Fruit fly (Drosophila melanogaster) whole organism, embryonic: ENCODE data around the gene CG9626.

Source experiments
- ATbp ChIP-seq: fragments of 200-800 bp; sonication (Bioruptor generic); optimal IDR thresholded peaks from 2 replicates; lab custom pipeline; 2017; ENCODE audit warnings: missing biosample characterization, mild to moderate bottlenecking, missing genetic modification characterization, missing genetic modification reagents
- Asciz ChIP-seq: fragments of 200-800 bp; sonication (Bioruptor generic); optimal IDR thresholded peaks from 2 replicates; lab custom pipeline; 2017; ENCODE audit warnings: missing biosample characterization, mild to moderate bottlenecking, missing genetic modification characterization, missing genetic modification reagents
- B-H2 ChIP-seq: fragments of 200-800 bp; sonication (Bioruptor generic); optimal IDR thresholded peaks from 2 replicates; lab custom pipeline; 2018; ENCODE audit warnings: missing biosample characterization, mild to moderate bottlenecking, missing genetic modification characterization
- BEAF-32 ChIP-seq: fragments of 200-800 bp; sonication (Bioruptor generic); optimal IDR thresholded peaks from 3 replicates; lab custom pipeline; 2017; ENCODE audit warnings: missing biosample characterization, missing genetic modification characterization, mild to moderate bottlenecking, moderate library complexity, missing genetic modification reagents
- CG10267 ChIP-seq: fragments of 200-800 bp; sonication (Bioruptor generic); optimal IDR thresholded peaks from 2 replicates; lab custom pipeline; 2018; ENCODE audit warnings: missing biosample characterization, mild to moderate bottlenecking, missing genetic modification characterization, moderate library complexity
- CG13123 ChIP-seq: fragments of 200-800 bp; sonication (Bioruptor generic); optimal IDR thresholded peaks from 2 replicates; lab custom pipeline; 2016; ENCODE audit warnings: missing biosample characterization, missing genetic modification characterization
- CG15514 ChIP-seq: fragments of 200-800 bp; sonication (Bioruptor generic); optimal IDR thresholded peaks from 3 replicates; lab custom pipeline; 2017; ENCODE audit warnings: missing biosample characterization, missing genetic modification characterization, mild to moderate bottlenecking, moderate library complexity, missing genetic modification reagents
- CG15696 ChIP-seq: fragments of 200-800 bp; sonication (Bioruptor generic); optimal IDR thresholded peaks from 2 replicates; lab custom pipeline; 2019; ENCODE audit warnings: missing biosample characterization, mild to moderate bottlenecking, missing genetic modification characterization, moderate library complexity
- CG16813 ChIP-seq: fragments of 200-800 bp; sonication (Bioruptor generic); IDR thresholded peaks from 3 replicates; pipeline ENCODE4 v1.3.6; 2022; ENCODE audit warnings: missing biosample characterization, missing genetic modification characterization; ENCODE audit not compliant: partially characterized antibody
- CG2129 ChIP-seq: fragments of 200-800 bp; sonication (Bioruptor generic); IDR thresholded peaks from 2 replicates; pipeline ENCODE4 v1.3.6; 2022; ENCODE audit warnings: missing biosample characterization, missing genetic modification characterization; ENCODE audit not compliant: partially characterized antibody
- CG33557 ChIP-seq: fragments of 200-800 bp; sonication (Bioruptor generic); optimal IDR thresholded peaks from 2 replicates; lab custom pipeline; 2019; ENCODE audit warnings: missing biosample characterization, mild to moderate bottlenecking, missing genetic modification characterization, moderate library complexity
- CG34422 ChIP-seq: fragments of 200-800 bp; sonication (Bioruptor generic); IDR thresholded peaks from 3 replicates; pipeline ENCODE4 v1.3.6; 2022; ENCODE audit warnings: missing biosample characterization, missing genetic modification characterization
- CG5245 ChIP-seq: fragments of 200-800 bp; sonication (Bioruptor generic); optimal IDR thresholded peaks from 3 replicates; lab custom pipeline; 2016; ENCODE audit warnings: missing biosample characterization, missing genetic modification characterization
- CG7745 ChIP-seq: fragments of 200-800 bp; sonication (Bioruptor generic); optimal IDR thresholded peaks from 2 replicates; lab custom pipeline; 2018; ENCODE audit warnings: missing biosample characterization, mild to moderate bottlenecking, missing genetic modification characterization, moderate library complexity
- CG7839 ChIP-seq: fragments of 200-800 bp; sonication (Bioruptor generic); optimal IDR thresholded peaks from 3 replicates; lab custom pipeline; 2018; ENCODE audit warnings: missing biosample characterization, mild to moderate bottlenecking, missing genetic modification characterization, moderate library complexity
- CG7987 ChIP-seq: fragments of 200-800 bp; sonication (Bioruptor generic); optimal IDR thresholded peaks from 2 replicates; lab custom pipeline; 2018; ENCODE audit warnings: missing biosample characterization, mild to moderate bottlenecking, missing genetic modification characterization, moderate library complexity
- CG8281 ChIP-seq: fragments of 200-800 bp; sonication (Bioruptor generic); optimal IDR thresholded peaks from 2 replicates; lab custom pipeline; 2018; ENCODE audit warnings: missing biosample characterization, mild to moderate bottlenecking, missing genetic modification characterization, moderate library complexity
- CG8924 ChIP-seq: fragments of 200-800 bp; optimal IDR thresholded peaks from 3 replicates; lab custom pipeline; 2019; ENCODE audit warnings: missing biosample characterization, mild to moderate bottlenecking, missing genetic modification characterization, moderate library complexity
- CG9797 ChIP-seq: fragments of 200-800 bp; sonication (Bioruptor generic); optimal IDR thresholded peaks from 3 replicates; lab custom pipeline; 2018; ENCODE audit warnings: missing biosample characterization, mild to moderate bottlenecking, missing genetic modification characterization
- CHES-1-like ChIP-seq: fragments of 200-800 bp; sonication (Bioruptor generic); optimal IDR thresholded peaks from 2 replicates; lab custom pipeline; 2016; ENCODE audit warnings: missing biosample characterization, missing genetic modification characterization
- Dll ChIP-seq: fragments of 200-800 bp; sonication (Bioruptor generic); IDR thresholded peaks from 4 replicates; pipeline ENCODE4 v1.3.6; 2022; ENCODE audit warnings: missing biosample characterization, missing genetic modification characterization; ENCODE audit not compliant: partially characterized antibody
- Dref ChIP-seq: fragments of 200-800 bp; sonication (Bioruptor generic); IDR thresholded peaks from 2 replicates; pipeline ENCODE4 v1.3.6; 2022; ENCODE audit warnings: missing biosample characterization, missing genetic modification characterization
- Ets97D ChIP-seq: fragments of 200-800 bp; sonication (Bioruptor generic); optimal IDR thresholded peaks from 3 replicates; lab custom pipeline; 2016; ENCODE audit warnings: missing biosample characterization, missing genetic modification characterization
- GATAe ChIP-seq: fragments of 200-800 bp; sonication (Bioruptor generic); conservative IDR thresholded peaks from 2 replicates; pipeline ENCODE4 v1.3.6; 2022; ENCODE audit warnings: missing biosample characterization, missing genetic modification characterization
- HHEX ChIP-seq: fragments of 200-800 bp; sonication (Bioruptor generic); optimal IDR thresholded peaks from 3 replicates; lab custom pipeline; 2017; ENCODE audit warnings: missing biosample characterization, mild to moderate bottlenecking, missing genetic modification characterization, missing genetic modification reagents
- HmgD ChIP-seq: fragments of 200-800 bp; sonication (Bioruptor generic); optimal IDR thresholded peaks from 3 replicates; lab custom pipeline; 2016; ENCODE audit warnings: missing biosample characterization, missing genetic modification characterization
- HmgZ ChIP-seq: fragments of 200-800 bp; sonication (Bioruptor generic); optimal IDR thresholded peaks from 2 replicates; lab custom pipeline; 2018; ENCODE audit warnings: missing biosample characterization, mild to moderate bottlenecking, missing genetic modification characterization
- Hr78 ChIP-seq, 2 experiments: fragments of 200-800 bp in 1 of 2; fragments of >200 bp in 1 of 2; sonication (Bioruptor generic) in 1 of 2; optimal IDR thresholded peaks; 2 replicates each; lab custom pipeline; 2017 to 2019; ENCODE audit warnings: missing biosample characterization in 2 of 2, missing genetic modification characterization in 2 of 2, mild to moderate bottlenecking in 1 of 2, moderate library complexity in 1 of 2
- MBD-R2 ChIP-seq: fragments of 200-800 bp; sonication (Bioruptor generic); IDR thresholded peaks from 2 replicates; pipeline ENCODE4 v1.3.6; 2022; ENCODE audit warnings: missing biosample characterization, missing genetic modification characterization
- Med ChIP-seq: fragments of 200-800 bp; sonication (Bioruptor generic); peaks from one replicate; lab custom pipeline; 2016; ENCODE audit warnings: missing biosample characterization, missing genetic modification characterization, mild to moderate bottlenecking, inconsistent platforms, moderate library complexity
- Myb ChIP-seq: fragments of 200-800 bp; sonication (Bioruptor generic); optimal IDR thresholded peaks from 2 replicates; lab custom pipeline; 2016; ENCODE audit warnings: missing biosample characterization, missing genetic modification characterization
- NFAT ChIP-seq: fragments of 200-800 bp; sonication (Bioruptor generic); IDR thresholded peaks from 2 replicates; pipeline ENCODE4 v1.3.6; 2022; ENCODE audit warnings: missing biosample characterization, missing genetic modification characterization
- Nf-YC ChIP-seq: fragments of 200-800 bp; optimal IDR thresholded peaks from 3 replicates; lab custom pipeline; 2019; ENCODE audit warnings: missing biosample characterization, mild to moderate bottlenecking, missing genetic modification characterization, moderate library complexity
- PHDP ChIP-seq: fragments of 200-800 bp; sonication (Bioruptor generic); optimal IDR thresholded peaks from 3 replicates; lab custom pipeline; 2018; ENCODE audit warnings: missing biosample characterization, mild to moderate bottlenecking, missing genetic modification characterization, moderate library complexity
- Trl ChIP-seq, 3 experiments: fragments of >200 bp in 2 of 3; fragments of 200-800 bp in 1 of 3; sonication (Bioruptor generic) in 1 of 3; optimal IDR thresholded peaks; 2 replicates in 1 of 3; 3 replicates in 2 of 3; lab custom pipeline; 2016 to 2017; ENCODE audit warnings: missing biosample characterization in 1 of 3, missing genetic modification characterization in 1 of 3
- Xrp1 ChIP-seq: fragments of 200-800 bp; sonication (Bioruptor generic); IDR thresholded peaks from 2 replicates; pipeline ENCODE4 v1.3.6; 2022; ENCODE audit warnings: missing biosample characterization, missing genetic modification characterization
- YL-1 ChIP-seq: fragments of 200-800 bp; sonication (Bioruptor generic); optimal IDR thresholded peaks from 3 replicates; lab custom pipeline; 2017; ENCODE audit warnings: missing biosample characterization, mild to moderate bottlenecking, missing genetic modification characterization
- ato ChIP-seq: fragments of 200-800 bp; sonication (Bioruptor generic); IDR thresholded peaks from 2 replicates; pipeline ENCODE4 v1.3.6; 2022; ENCODE audit warnings: missing biosample characterization, missing genetic modification characterization; ENCODE audit not compliant: partially characterized antibody
- ci ChIP-seq: fragments of 200-800 bp; sonication (Bioruptor generic); IDR thresholded peaks from 3 replicates; pipeline ENCODE4 v1.3.6; 2022; ENCODE audit warnings: missing biosample characterization, missing genetic modification characterization
- h ChIP-seq: fragments of >200 bp; optimal IDR thresholded peaks from 2 replicates; lab custom pipeline; 2017
- hbn ChIP-seq: fragments of 200-800 bp; sonication (Bioruptor generic); IDR thresholded peaks from 2 replicates; pipeline ENCODE4 v1.3.6; 2022; ENCODE audit warnings: missing biosample characterization, missing genetic modification characterization; ENCODE audit not compliant: partially characterized antibody
- kay ChIP-seq: fragments of 200-800 bp; sonication (Bioruptor generic); optimal IDR thresholded peaks from 2 replicates; lab custom pipeline; 2016; ENCODE audit warnings: missing biosample characterization, missing genetic modification characterization
- oc ChIP-seq: fragments of 200-800 bp; sonication (Bioruptor generic); optimal IDR thresholded peaks from 2 replicates; lab custom pipeline; 2018; ENCODE audit warnings: missing biosample characterization, mild to moderate bottlenecking, missing genetic modification characterization, moderate library complexity
- otp ChIP-seq: fragments of 200-800 bp; sonication (Bioruptor generic); IDR thresholded peaks from 3 replicates; pipeline ENCODE4, ENCODE4 v1.3.6; 2022; ENCODE audit warnings: missing biosample characterization, missing genetic modification characterization
- pita ChIP-seq: fragments of 200-800 bp; sonication (Bioruptor generic); optimal IDR thresholded peaks from 2 replicates; lab custom pipeline; 2017; ENCODE audit warnings: missing biosample characterization, mild to moderate bottlenecking, missing genetic modification characterization
- sens ChIP-seq: fragments of 200-800 bp; sonication (Bioruptor generic); peaks from one replicate; lab custom pipeline; 2016; ENCODE audit warnings: missing biosample characterization, missing genetic modification characterization
- ssp ChIP-seq: fragments of 200-800 bp; sonication (Bioruptor generic); IDR thresholded peaks from 2 replicates; pipeline ENCODE4 v1.3.6; 2022; ENCODE audit warnings: missing biosample characterization, missing genetic modification characterization
- vvl ChIP-seq: fragments of 200-800 bp; sonication (Bioruptor generic); IDR thresholded peaks from 2 replicates; pipeline ENCODE4 v1.3.6; 2022; ENCODE audit warnings: missing biosample characterization, missing genetic modification characterization
- yki ChIP-seq: fragments of >200 bp; optimal IDR thresholded peaks from 3 replicates; lab custom pipeline; 2018

The CG9626 gene

dm6 chr3R:8308515-8308959 is 7.8 kb upstream of the CG9626 start, which contains the start of gene tex (continued):
- peak; percentile 74 for TF ChIP-seq CG9797 (GFP tag; lab: Kevin White, UChicago)
- peak in 1 of 2 experiments; percentile 1 for TF ChIP-seq Hr78 (GFP tag; optimal IDR thresholded peaks at IDR 0.05; lab: Kevin White, UChicago)
- peak in 1 of 2 experiments; percentile 52 for TF ChIP-seq Trl (optimal IDR thresholded peaks at IDR 0.05; lab: Kevin White, UChicago)
- TF ChIP-seq Trl (GFP tag; optimal IDR thresholded peaks at IDR 0.05; lab: Kevin White, UChicago): peak; percentile 50
- TF ChIP-seq BEAF-32 (GFP tag; lab: Kevin White, UChicago): peak; percentile 60
- TF ChIP-seq CG34422 (GFP tag; lab: Robert Waterston, UW): peak; percentile 65; the same call in 1 of the 3 replicates
- TF ChIP-seq vvl (GFP tag; lab: Robert Waterston, UW): peak; percentile 68
- TF ChIP-seq PHDP: peak; percentile 9
- TF ChIP-seq kay (GFP tag; lab: Kevin White, UChicago): peak; percentile 8
- TF ChIP-seq CG5245: peak; percentile 10
- 0 out of 3 replicates have a peak, but pooled peaks have one; percentile 31 for TF ChIP-seq CG16813 (GFP tag; lab: Robert Waterston, UW)
- peak; percentile 62; the same call in 3 of the 4 replicates for TF ChIP-seq Dll (GFP tag; lab: Robert Waterston, UW)
- TF ChIP-seq oc: peak; percentile 43
- TF ChIP-seq hbn (GFP tag; lab: Robert Waterston, UW): peak; percentile 28; the same call in 1 of the 2 replicates
- TF ChIP-seq yki (lab: Kevin White, UChicago): no peak
- TF ChIP-seq pita (GFP tag; lab: Kevin White, UChicago): peak; percentile 56
- TF ChIP-seq Dref (GFP tag; lab: Robert Waterston, UW): peak; percentile 86
- TF ChIP-seq GATAe: no peak
- TF ChIP-seq B-H2 (GFP tag; lab: Kevin White, UChicago): no peak
- peak; percentile 68 for TF ChIP-seq CG15696 (tag; lab: Kevin White, UChicago)
- TF ChIP-seq CG7987: peak; percentile 78
- TF ChIP-seq Myb (GFP tag; lab: Kevin White, UChicago): peak; percentile 59
- no peak for TF ChIP-seq ssp (GFP tag; lab: Robert Waterston, UW)
- no peak for TF ChIP-seq NFAT (GFP tag; lab: Robert Waterston, UW)
- TF ChIP-seq CHES-1-like (GFP tag; lab: Kevin White, UChicago): peak; percentile 44
- TF ChIP-seq CG7839 (tag; lab: Kevin White, UChicago): no peak
- TF ChIP-seq ci (GFP tag; lab: Robert Waterston, UW): peak; percentile 65; the same call in 2 of the 3 replicates
- TF ChIP-seq Med (GFP tag; lab: Kevin White, UChicago): peak; percentile 84
- peak; percentile 89 for TF ChIP-seq Asciz
- no peak for TF ChIP-seq ato
- TF ChIP-seq MBD-R2 (GFP tag; lab: Robert Waterston, UW): peak; percentile 76
- peak; percentile 35 for TF ChIP-seq HmgD
- TF ChIP-seq Xrp1 (GFP tag; lab: Robert Waterston, UW): peak; percentile 49; the same call in 1 of the 2 replicates
- TF ChIP-seq HmgZ (tag; lab: Kevin White, UChicago): peak; percentile 58
- peak; percentile 56 for TF ChIP-seq CG15514 (GFP tag; lab: Kevin White, UChicago)
- TF ChIP-seq Nf-YC (tag; lab: Kevin White, UChicago): no peak
- TF ChIP-seq CG33557 (GFP tag; lab: Kevin White, UChicago): peak; percentile 73
- TF ChIP-seq CG10267 (tag; lab: Kevin White, UChicago): peak; percentile 47
- peak; percentile 37 for TF ChIP-seq HHEX (GFP tag; lab: Kevin White, UChicago)
- TF ChIP-seq otp (GFP tag; lab: Robert Waterston, UW): peak; percentile 29; the same call in 1 of the 3 replicates
- TF ChIP-seq YL-1 (GFP tag; lab: Kevin White, UChicago): peak; percentile 23
- TF ChIP-seq CG2129 (GFP tag; lab: Robert Waterston, UW): no peak
- TF ChIP-seq ATbp (GFP tag; lab: Kevin White, UChicago): peak; percentile 80
- peak; percentile 1 for TF ChIP-seq CG13123
- TF ChIP-seq CG7745: peak; percentile 24
- peak; percentile 59 for TF ChIP-seq CG8924
- TF ChIP-seq sens: peak; percentile 94
- peak; percentile 41 for TF ChIP-seq Ets97D (GFP tag; lab: Kevin White, UChicago)
- TF ChIP-seq h (lab: Kevin White, UChicago): no peak
- TF ChIP-seq CG8281 (tag; lab: Kevin White, UChicago): no peak
